Worm (Caenorhabditis elegans): ENCODE data around the gene fdgt-2.

- TF ChIP-seq flt-1 (GFP tag; IDR thresholded peaks at IDR 0.05) (no peak), ztf-29 (GFP tag; IDR thresholded peaks at IDR 0.05) (no peak), tab-1 (GFP tag; IDR thresholded peaks at IDR 0.05) (no peak), cog-1 (tag; optimal IDR thresholded peaks at IDR 0.05) (no peak), ztf-23 (GFP tag; IDR thresholded peaks at IDR 0.05) (no peak), ref-1 (GFP tag; conservative IDR thresholded peaks at IDR 0.05) (no peak), med-1 (GFP tag; optimal IDR thresholded peaks at IDR 0.05; ENCODE audit: insufficient read depth) (no peak), T22C8.4 (GFP tag; IDR thresholded peaks at IDR 0.05) (no peak), klf-2 (GFP tag; conservative IDR thresholded peaks at IDR 0.05) (no peak)
Measured at ce11 chrII:8394205-8394604, 23.2 kb upstream of the fdgt-2 start, which contains the start of gene F49E12.8.
